Worm (Caenorhabditis elegans): ENCODE measurements around the gene F16B4.6.

The F16B4.6 gene

DNA sequence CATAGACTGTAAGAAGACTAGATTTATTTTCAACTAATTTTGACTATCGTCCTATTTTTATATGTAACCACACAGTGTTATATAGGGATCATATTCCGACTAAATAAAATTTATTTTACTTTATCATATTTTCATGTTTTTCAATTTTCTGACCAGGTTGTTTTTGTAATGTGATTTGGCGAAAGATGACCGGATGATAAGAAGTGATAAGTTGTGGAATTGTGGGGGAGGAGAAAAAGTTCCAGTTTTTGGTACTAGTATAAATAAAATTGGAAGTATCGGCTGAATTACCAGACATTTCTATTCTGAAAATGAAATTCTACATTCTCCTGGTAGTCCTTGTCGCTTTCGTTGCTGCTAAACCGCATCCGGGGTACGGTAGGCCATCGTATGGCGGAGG is 1.6 kb upstream of the F16B4.6 start, which contains the start of gene F16B4.7:
TSS of gene F16B4.7 (plus strand) at position 301 of the 400 bp plus-strand sequence.
- TF ChIP-seq egl-27 (tag; optimal IDR thresholded peaks at IDR 0.05) (no peak), nhr-23 (tag; optimal IDR thresholded peaks at IDR 0.05) (no peak), nhr-12 (tag; optimal IDR thresholded peaks at IDR 0.05) (no peak), R02D3.7 (tag; optimal IDR thresholded peaks at IDR 0.05) (no peak), ZK546.5 (tag; optimal IDR thresholded peaks at IDR 0.05) (no peak), snpc-4 (tag; optimal IDR thresholded peaks at IDR 0.05) (no peak), ceh-9 (tag; optimal IDR thresholded peaks at IDR 0.05) (no peak), mml-1 (tag; optimal IDR thresholded peaks at IDR 0.05) (no peak), elt-1 (tag; optimal IDR thresholded peaks at IDR 0.05) (no peak), sea-2 (GFP tag; optimal IDR thresholded peaks at IDR 0.05) (no peak), nhr-25 (tag; optimal IDR thresholded peaks at IDR 0.05) (no peak), zag-1 (tag; optimal IDR thresholded peaks at IDR 0.05) (no peak), nfya-1 (tag; optimal IDR thresholded peaks at IDR 0.05; ENCODE audit: insufficient read depth) (no peak), nhr-76 (tag; optimal IDR thresholded peaks at IDR 0.05) (no peak), pqm-1 (tag; optimal IDR thresholded peaks at IDR 0.05) (no peak), jun-1 (tag; optimal IDR thresholded peaks at IDR 0.05) (no peak), skn-1 (tag; optimal IDR thresholded peaks at IDR 0.05) (no peak), fos-1 (tag; optimal IDR thresholded peaks at IDR 0.05) (no peak), pha-4 (tag; optimal IDR thresholded peaks at IDR 0.05) (no peak)

DNA sequence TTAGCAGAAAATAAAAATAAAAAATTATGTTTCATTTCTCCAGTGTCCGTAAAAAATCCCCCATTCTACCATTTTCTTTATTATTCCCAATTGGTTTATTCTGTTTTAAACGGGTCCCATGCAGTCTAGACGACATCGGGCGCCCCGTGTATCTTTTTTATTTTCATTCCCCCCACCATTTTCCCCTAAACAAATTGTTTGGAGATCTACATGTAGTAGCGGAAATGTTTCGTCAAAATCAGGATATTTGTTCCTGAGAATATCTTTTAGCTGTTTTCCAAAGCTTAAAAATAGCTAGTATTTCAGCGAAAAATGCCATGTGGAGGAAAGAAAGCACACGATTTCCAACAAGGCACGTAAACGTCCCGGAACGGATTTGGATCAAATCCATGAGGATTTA is 1.1 kb downstream of the F16B4.6 start, which contains the start of gene F16B4.5:
TSS of gene F16B4.5 (plus strand) at position 301 of the 400 bp plus-strand sequence.
- TF ChIP-seq R02D3.7 (tag; optimal IDR thresholded peaks at IDR 0.05), result no peak
- no peak for TF ChIP-seq ceh-82 (tag; optimal IDR thresholded peaks at IDR 0.05)
- TF ChIP-seq pqm-1 (tag; optimal IDR thresholded peaks at IDR 0.05), result no peak
- no peak for TF ChIP-seq ceh-28 (tag; optimal IDR thresholded peaks at IDR 0.05)
- no peak for TF ChIP-seq ztf-4 (tag; optimal IDR thresholded peaks at IDR 0.05)
- no peak for TF ChIP-seq eor-1 (tag; optimal IDR thresholded peaks at IDR 0.05)
- no peak for TF ChIP-seq mml-1 (tag; optimal IDR thresholded peaks at IDR 0.05)
- TF ChIP-seq ZK546.5 (tag; optimal IDR thresholded peaks at IDR 0.05), result no peak
- no peak for TF ChIP-seq elt-3 (tag; optimal IDR thresholded peaks at IDR 0.05)
- TF ChIP-seq nhr-76 (tag; optimal IDR thresholded peaks at IDR 0.05), result no peak
- no peak for TF ChIP-seq nhr-23 (tag; optimal IDR thresholded peaks at IDR 0.05)
- TF ChIP-seq aly-2 (tag; optimal IDR thresholded peaks at IDR 0.05), result no peak
- TF ChIP-seq ceh-9 (tag; optimal IDR thresholded peaks at IDR 0.05), result no peak
- no peak for TF ChIP-seq nhr-67 (tag; optimal IDR thresholded peaks at IDR 0.05)
- no peak for TF ChIP-seq unc-39 (tag; optimal IDR thresholded peaks at IDR 0.05)

DNA sequence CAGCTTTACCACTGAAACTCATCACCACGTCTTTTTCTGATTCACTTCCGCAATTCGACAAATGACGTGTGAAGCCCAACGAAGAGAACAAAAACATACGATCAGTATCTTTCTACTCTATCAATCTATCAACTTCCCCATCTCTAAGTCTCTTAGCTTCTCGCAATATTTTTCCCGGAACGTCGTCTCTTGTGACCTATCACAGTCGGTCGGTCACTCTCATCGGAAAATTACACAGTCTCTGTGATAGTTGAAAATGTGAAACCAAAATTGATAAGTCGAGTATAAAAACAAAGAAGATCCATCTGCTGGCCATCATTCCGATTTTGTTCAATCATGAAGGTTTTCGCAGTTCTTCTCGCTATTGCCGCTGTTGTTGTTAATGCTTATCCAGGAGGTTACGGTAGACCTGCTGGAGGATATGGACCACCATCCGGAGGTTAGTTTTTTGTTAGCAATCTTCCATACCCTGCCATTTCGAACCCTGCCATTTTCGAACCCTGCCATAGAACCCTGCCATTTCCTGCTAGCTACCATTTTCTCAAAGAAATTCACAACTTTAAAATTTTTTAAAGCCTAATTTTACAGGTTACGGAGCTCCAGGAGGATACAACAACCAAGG is 6.9 kb downstream of the F16B4.6 start, which contains the start of gene F16B4.4:
TSS of gene F16B4.4 (plus strand) at position 221 of the 622 bp plus-strand sequence.
- TF ChIP-seq ceh-28 (tag; optimal IDR thresholded peaks at IDR 0.05) (peak; percentile 39), ama-1 (optimal IDR thresholded peaks at IDR 0.05) (peak; percentile 63), nhr-43 (tag; optimal IDR thresholded peaks at IDR 0.05; ENCODE audit: poor library complexity, severe bottlenecking) (peak; percentile 66), nhr-76 (tag; optimal IDR thresholded peaks at IDR 0.05) (no peak), nhr-25 (tag; optimal IDR thresholded peaks at IDR 0.05) (peak; percentile 46), lsy-12 (tag; optimal IDR thresholded peaks at IDR 0.05) (peak; percentile 5), nhr-23 (tag; optimal IDR thresholded peaks at IDR 0.05) (peak; percentile 19), ztf-4 (tag; optimal IDR thresholded peaks at IDR 0.05) (no peak)

DNA sequence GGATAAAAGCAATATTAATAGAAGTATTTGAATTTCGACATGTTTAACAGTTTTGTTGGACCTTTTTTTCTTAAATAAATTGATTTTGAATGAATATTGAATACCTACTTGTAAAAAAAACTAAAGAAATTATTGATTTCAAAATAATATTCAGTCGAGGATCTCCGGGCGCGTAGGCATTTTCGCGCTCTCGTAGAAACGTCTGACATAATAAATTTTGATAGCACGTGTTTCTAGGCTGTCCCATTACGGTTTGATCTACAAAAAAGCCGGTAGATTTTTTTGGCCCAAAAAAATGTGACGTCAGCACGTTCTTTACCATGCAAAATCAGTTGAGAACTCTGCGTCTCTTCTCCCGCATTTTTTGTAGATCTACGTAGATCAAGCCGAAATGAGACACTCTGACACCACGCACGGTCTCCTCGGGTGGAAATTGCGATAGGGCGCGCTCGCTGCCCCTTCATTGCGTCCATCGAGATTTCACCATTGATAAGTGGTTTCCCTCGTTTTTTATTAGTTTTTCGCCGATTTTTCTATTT is 7.6 kb downstream of the F16B4.6 start:
- TF ChIP-seq nhr-43 (tag; optimal IDR thresholded peaks at IDR 0.05; ENCODE audit: poor library complexity, severe bottlenecking), result peak; percentile 54
- no peak for TF ChIP-seq fos-1 (tag; optimal IDR thresholded peaks at IDR 0.05)
- peak; percentile 65 for TF ChIP-seq nhr-23 (tag; optimal IDR thresholded peaks at IDR 0.05)

DNA sequence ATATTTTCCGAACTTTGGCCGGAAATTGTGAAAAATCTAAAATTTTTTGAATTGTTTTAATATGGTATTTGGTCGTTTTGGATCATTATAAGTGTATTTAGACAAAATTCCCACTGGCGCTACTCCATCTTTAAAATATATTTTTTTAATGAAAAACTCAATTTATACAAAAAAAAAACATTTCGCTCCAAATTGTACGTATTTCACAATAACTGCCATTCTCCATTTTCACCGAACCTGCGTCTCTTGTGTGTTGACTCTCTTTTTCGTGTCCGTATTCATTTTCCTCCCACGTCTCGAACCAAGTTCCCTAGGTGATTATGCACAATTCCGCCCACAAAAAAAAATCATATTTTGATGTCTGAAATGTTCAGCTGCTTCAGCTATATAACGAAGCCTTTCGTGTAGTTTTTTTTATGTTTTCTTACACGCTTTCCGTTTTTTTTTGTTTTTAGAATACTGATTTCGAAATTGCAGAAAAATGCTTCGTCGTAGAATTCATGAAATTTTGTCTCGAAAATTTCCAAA is 13.6 kb downstream of the F16B4.6 start, which contains the start of gene F16B4.2:
TSS of gene F16B4.2 (plus strand) at position 478 of the 528 bp plus-strand sequence.
- TF ChIP-seq elt-3 (tag; optimal IDR thresholded peaks at IDR 0.05) (no peak), tbx-2 (tag; optimal IDR thresholded peaks at IDR 0.05) (no peak), aly-2 (tag; optimal IDR thresholded peaks at IDR 0.05) (no peak), nfya-1 (tag; optimal IDR thresholded peaks at IDR 0.05; ENCODE audit: insufficient read depth) (no peak), nhr-11 (tag; optimal IDR thresholded peaks at IDR 0.05) (no peak), hmg-11 (tag; optimal IDR thresholded peaks at IDR 0.05) (peak; percentile 13), ZK546.5 (tag; optimal IDR thresholded peaks at IDR 0.05) (no peak), fkh-2 (tag; optimal IDR thresholded peaks at IDR 0.05) (no peak)

All from whole organism, L3 larva.